Worm (Caenorhabditis elegans) whole organism, L4 larva: ENCODE measurements around the gene Y17G9A.2.

Experiments used
- F10B5.3 ChIP-seq: sonication (generic microtip); optimal IDR thresholded peaks from 2 replicates; lab custom pipeline; 2016; ENCODE audit warnings: mild to moderate bottlenecking, missing genetic modification characterization, missing compliant biosample characterization
- T20F7.1 ChIP-seq: fragments of 200-800 bp; sonication (Bioruptor generic); optimal IDR thresholded peaks from 2 replicates; lab custom pipeline; 2018; ENCODE audit warnings: mild to moderate bottlenecking, missing genetic modification characterization, missing compliant biosample characterization
- aha-1 ChIP-seq: fragments of 150-350 bp; peaks from one replicate; lab custom pipeline; 2014; ENCODE audit warnings: missing biosample characterization, missing genetic modification characterization
- aly-2 ChIP-seq: sonication (generic microtip); optimal IDR thresholded peaks from 2 replicates; lab custom pipeline; 2018; ENCODE audit warnings: missing biosample characterization, missing genetic modification characterization
- ceh-32 ChIP-seq: sonication (generic microtip); optimal IDR thresholded peaks from 2 replicates; lab custom pipeline; 2016; ENCODE audit warnings: mild to moderate bottlenecking, missing genetic modification characterization, missing compliant biosample characterization; ENCODE audit not compliant: poor library complexity
- ces-1 ChIP-seq: fragments of 150-350 bp; sonication (generic microtip); optimal IDR thresholded peaks from 4 replicates; lab custom pipeline; 2014; ENCODE audit warnings: missing biosample characterization, missing genetic modification reagents, missing genetic modification characterization
- ctbp-1 ChIP-seq: fragments of 200-800 bp; sonication (Bioruptor generic); IDR thresholded peaks from 2 replicates; pipeline ENCODE4 v1.3.6; 2022; ENCODE audit warnings: missing genetic modification reagents, missing genetic modification characterization, missing compliant biosample characterization
- daf-16 ChIP-seq, 3 experiments: sonication (generic microtip); optimal IDR thresholded peaks; 2 replicates each; lab custom pipeline; 2016 to 2017; ENCODE audit warnings: missing genetic modification characterization in 3 of 3, missing genetic modification reagents in 3 of 3, mild to moderate bottlenecking in 2 of 3, missing compliant biosample characterization in 2 of 3, missing biosample characterization in 1 of 3, moderate library complexity in 1 of 3
- daf-8 ChIP-seq: fragments of 200-800 bp; sonication (Bioruptor generic); IDR thresholded peaks from 2 replicates; pipeline ENCODE4 v1.3.6; 2022; ENCODE audit warnings: missing genetic modification characterization, missing compliant biosample characterization
- dmd-6 ChIP-seq: fragments of 200-800 bp; sonication (Bioruptor generic); IDR thresholded peaks from 2 replicates; pipeline ENCODE4 v1.3.6; 2022; ENCODE audit warnings: missing genetic modification reagents, missing genetic modification characterization, missing compliant biosample characterization
- dmd-9 ChIP-seq: fragments of 200-800 bp; sonication (Bioruptor generic); IDR thresholded peaks from 2 replicates; pipeline ENCODE4 v1.3.6; 2022; ENCODE audit warnings: missing genetic modification reagents, missing genetic modification characterization, missing compliant biosample characterization
- duxl-1 ChIP-seq: sonication (generic microtip); optimal IDR thresholded peaks from 2 replicates; lab custom pipeline; 2016; ENCODE audit warnings: mild to moderate bottlenecking, missing genetic modification characterization, moderate library complexity, missing compliant biosample characterization; ENCODE audit not compliant: poor library complexity
- dve-1 ChIP-seq: sonication (generic microtip); optimal IDR thresholded peaks from 2 replicates; lab custom pipeline; 2017; ENCODE audit warnings: antibody characterized with exemption, mild to moderate bottlenecking, missing genetic modification characterization, missing compliant biosample characterization; ENCODE audit not compliant: insufficient read depth
- egl-27 ChIP-seq: sonication (generic microtip); optimal IDR thresholded peaks from 3 replicates; lab custom pipeline; 2017; ENCODE audit warnings: missing biosample characterization, missing genetic modification reagents, missing genetic modification characterization
- egl-43 ChIP-seq: fragments of 200-800 bp; sonication (Bioruptor generic); IDR thresholded peaks from 2 replicates; pipeline ENCODE4 v1.3.6; 2022; ENCODE audit warnings: missing genetic modification reagents, missing genetic modification characterization, missing compliant biosample characterization
- hlh-11 ChIP-seq: fragments of 200-800 bp; sonication (Bioruptor generic); optimal IDR thresholded peaks from 2 replicates; lab custom pipeline; 2018; ENCODE audit warnings: mild to moderate bottlenecking, missing genetic modification characterization, missing compliant biosample characterization
- hlh-30 ChIP-seq: sonication (generic microtip); optimal IDR thresholded peaks from 2 replicates; lab custom pipeline; 2017; ENCODE audit warnings: antibody characterized with exemption, mild to moderate bottlenecking, missing genetic modification characterization, missing compliant biosample characterization; ENCODE audit not compliant: insufficient read depth
- lim-7 ChIP-seq: fragments of 200-800 bp; sonication (Bioruptor generic); IDR thresholded peaks from 2 replicates; pipeline ENCODE4 v1.3.6; 2022; ENCODE audit warnings: missing genetic modification characterization, missing compliant biosample characterization
- lin-1 ChIP-seq: fragments of 200-800 bp; sonication (Bioruptor generic); IDR thresholded peaks from 2 replicates; pipeline ENCODE4 v1.3.6; 2022; ENCODE audit warnings: missing genetic modification reagents, missing genetic modification characterization, missing compliant biosample characterization
- lin-39 ChIP-seq: fragments of 150-350 bp; optimal IDR thresholded peaks from 2 replicates; lab custom pipeline; 2014; ENCODE audit warnings: missing biosample characterization, missing genetic modification reagents, missing genetic modification characterization
- lir-3 ChIP-seq: sonication (generic microtip); optimal IDR thresholded peaks from 2 replicates; lab custom pipeline; 2016; ENCODE audit warnings: mild to moderate bottlenecking, missing genetic modification characterization, missing compliant biosample characterization
- mdl-1 ChIP-seq, 2 experiments: fragments of 150-350 bp in 1 of 2; sonication (generic microtip) in 1 of 2; optimal IDR thresholded peaks; 2 replicates each; lab custom pipeline; 2014 to 2017; ENCODE audit warnings: missing biosample characterization in 2 of 2, missing genetic modification characterization in 2 of 2
- mdt-29 ChIP-seq: fragments of 200-800 bp; sonication (Bioruptor generic); IDR thresholded peaks from 2 replicates; pipeline ENCODE4 v1.3.6; 2022; ENCODE audit warnings: missing genetic modification reagents, missing genetic modification characterization, missing compliant biosample characterization
- mes-2 ChIP-seq: sonication (generic microtip); optimal IDR thresholded peaks from 2 replicates; lab custom pipeline; 2016; ENCODE audit warnings: missing genotype, mild to moderate bottlenecking, missing genetic modification characterization, missing compliant biosample characterization; ENCODE audit not compliant: poor library complexity, severe bottlenecking
- nhr-11 ChIP-seq: fragments of 150-350 bp; optimal IDR thresholded peaks from 2 replicates; lab custom pipeline; 2014; ENCODE audit warnings: missing biosample characterization, missing genetic modification characterization
- nhr-111 ChIP-seq: fragments of 200-800 bp; sonication (Bioruptor generic); optimal IDR thresholded peaks from 2 replicates; lab custom pipeline; 2018; ENCODE audit warnings: mild to moderate bottlenecking, missing genetic modification characterization, missing compliant biosample characterization
- nhr-28 ChIP-seq: fragments of 150-350 bp; optimal IDR thresholded peaks from 2 replicates; lab custom pipeline; 2014; ENCODE audit warnings: missing biosample characterization, missing genetic modification characterization
- nhr-48 ChIP-seq: sonication (generic microtip); optimal IDR thresholded peaks from 2 replicates; lab custom pipeline; 2016; ENCODE audit warnings: mild to moderate bottlenecking, missing genetic modification characterization, missing compliant biosample characterization
- nhr-76 ChIP-seq: fragments of 150-350 bp; optimal IDR thresholded peaks from 2 replicates; lab custom pipeline; 2014; ENCODE audit warnings: missing biosample characterization, missing genetic modification characterization
- pha-4 ChIP-seq, 2 experiments: fragments of 150-350 bp in 1 of 2; fragments of 200-800 bp in 1 of 2; sonication (Bioruptor generic) in 1 of 2; IDR thresholded peaks in 1 of 2; optimal IDR thresholded peaks in 1 of 2; 2 replicates each; pipeline versions ENCODE4 v1.3.6 to Lab custom; 2014 to 2022; ENCODE audit warnings: missing genetic modification characterization in 2 of 2, missing genetic modification reagents in 2 of 2, missing biosample characterization in 1 of 2, missing compliant biosample characterization in 1 of 2
- php-3 ChIP-seq: fragments of 200-800 bp; sonication (Bioruptor generic); IDR thresholded peaks from 2 replicates; pipeline ENCODE4 v1.3.6; 2022; ENCODE audit warnings: missing genetic modification reagents, missing genetic modification characterization, missing compliant biosample characterization
- pqm-1 ChIP-seq: sonication (generic microtip); optimal IDR thresholded peaks from 2 replicates; lab custom pipeline; 2017; ENCODE audit warnings: missing biosample characterization, missing genetic modification characterization
- snpc-4 ChIP-seq: fragments of 150-350 bp; optimal IDR thresholded peaks from 2 replicates; lab custom pipeline; 2014; ENCODE audit warnings: missing biosample characterization, missing genetic modification characterization
- tra-1 ChIP-seq: fragments of 200-800 bp; sonication (Bioruptor generic); IDR thresholded peaks from 2 replicates; pipeline ENCODE4 v1.3.6; 2022; ENCODE audit warnings: missing genetic modification reagents, missing genetic modification characterization, missing compliant biosample characterization
- unc-39 ChIP-seq: sonication (generic microtip); optimal IDR thresholded peaks from 2 replicates; lab custom pipeline; 2017; ENCODE audit warnings: missing biosample characterization, missing genetic modification characterization
- unc-62 ChIP-seq, 3 experiments: fragments of 150-350 bp in 1 of 3; sonication (generic microtip); optimal IDR thresholded peaks in 2 of 3; peaks in 1 of 3; 1 replicate in 1 of 3; 2 replicates in 2 of 3; lab custom pipeline; 2014 to 2017; ENCODE audit warnings: missing biosample characterization in 3 of 3, missing genetic modification characterization in 3 of 3, missing genetic modification reagents in 3 of 3, missing genotype in 1 of 3
- zag-1 ChIP-seq: fragments of 150-350 bp; optimal IDR thresholded peaks from 2 replicates; lab custom pipeline; 2014; ENCODE audit warnings: missing biosample characterization, missing genetic modification characterization
- zfp-3 ChIP-seq: fragments of 200-800 bp; sonication (Bioruptor generic); conservative IDR thresholded peaks from 2 replicates; pipeline ENCODE4 v1.3.6; 2022; ENCODE audit warnings: missing genetic modification reagents, missing genetic modification characterization, missing compliant biosample characterization
- ztf-11 ChIP-seq: fragments of 150-350 bp; optimal IDR thresholded peaks from 2 replicates; lab custom pipeline; 2014; ENCODE audit warnings: missing biosample characterization, missing genetic modification characterization

Y17G9A.2 gene

DNA sequence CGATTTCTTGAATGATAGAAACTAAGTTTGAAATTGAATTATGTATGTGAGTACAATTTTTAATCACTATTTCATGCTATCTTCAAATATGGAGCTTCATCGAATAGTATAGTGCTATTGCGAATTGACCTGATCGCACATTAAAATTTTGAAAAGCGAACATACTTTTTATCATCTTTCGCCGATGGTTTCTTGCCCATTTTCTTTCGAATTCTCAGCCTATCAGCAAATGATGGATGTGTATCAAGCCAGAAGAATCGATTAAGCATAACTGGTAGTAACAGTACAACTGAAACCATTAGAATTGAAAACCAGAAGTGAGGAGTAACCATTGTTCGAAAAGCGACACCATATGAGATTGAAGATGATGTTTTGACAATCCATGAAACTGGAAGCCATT lies 26.5 kb downstream of the Y17G9A.2 start:
- TF ChIP-seq aha-1 (tag; lab: Kevin White, UChicago) (peak; percentile 91), lin-39 (tag; lab: Kevin White, UChicago) (no peak), egl-43 (GFP tag; lab: Robert Waterston, UW) (no peak), aly-2 (tag; lab: Kevin White, UChicago) (no peak)

DNA sequence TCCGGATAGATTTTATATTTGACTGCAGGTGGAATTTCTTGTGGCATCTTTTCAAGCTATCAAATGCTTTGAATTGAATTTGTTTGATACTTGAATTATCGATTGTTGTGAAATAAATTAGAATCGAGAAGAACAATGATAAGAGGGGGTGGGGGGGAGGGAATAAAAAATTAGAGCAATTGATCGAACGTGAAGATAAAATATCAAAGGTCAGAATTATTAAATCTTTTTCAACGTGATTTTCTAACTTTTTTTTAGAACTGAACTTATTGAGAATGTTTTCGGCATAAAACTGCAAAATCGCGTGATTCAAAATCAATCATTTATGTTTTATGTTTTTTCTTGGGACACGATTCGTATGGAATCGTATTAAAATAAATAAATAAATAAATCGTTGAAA lies 28.9 kb downstream of the Y17G9A.2 start, which contains the start of gene mpz-4:
Gene mpz-4 (minus strand): TSS at position 101 of the 400 bp plus-strand sequence.
- no peak for TF ChIP-seq ceh-32
- TF ChIP-seq hlh-30 (tag; lab: Kevin White, UChicago) = no peak
- TF ChIP-seq ztf-11 (tag; lab: Kevin White, UChicago) = no peak
- TF ChIP-seq nhr-11 (tag; lab: Kevin White, UChicago) = no peak
- TF ChIP-seq unc-39 = no peak
- TF ChIP-seq lim-7 (GFP tag; lab: Robert Waterston, UW) = no peak
- no peak for TF ChIP-seq unc-62 (GFP tag; optimal IDR thresholded peaks at IDR 0.05 in 1 of 2; lab: Kevin White, UChicago)
- no peak for TF ChIP-seq unc-62 (tag; optimal IDR thresholded peaks at IDR 0.05; lab: Kevin White, UChicago)
- TF ChIP-seq aly-2 (tag; lab: Kevin White, UChicago) = no peak
- no peak for TF ChIP-seq dmd-9 (GFP tag; lab: Robert Waterston, UW)
- TF ChIP-seq lin-1 = no peak
- TF ChIP-seq zag-1 (tag; lab: Kevin White, UChicago) = no peak
- no peak for TF ChIP-seq ces-1 (GFP tag; lab: Kevin White, UChicago)
- no peak for TF ChIP-seq F10B5.3
- TF ChIP-seq dmd-6 (GFP tag; lab: Robert Waterston, UW) = no peak
- no peak for TF ChIP-seq nhr-111

DNA sequence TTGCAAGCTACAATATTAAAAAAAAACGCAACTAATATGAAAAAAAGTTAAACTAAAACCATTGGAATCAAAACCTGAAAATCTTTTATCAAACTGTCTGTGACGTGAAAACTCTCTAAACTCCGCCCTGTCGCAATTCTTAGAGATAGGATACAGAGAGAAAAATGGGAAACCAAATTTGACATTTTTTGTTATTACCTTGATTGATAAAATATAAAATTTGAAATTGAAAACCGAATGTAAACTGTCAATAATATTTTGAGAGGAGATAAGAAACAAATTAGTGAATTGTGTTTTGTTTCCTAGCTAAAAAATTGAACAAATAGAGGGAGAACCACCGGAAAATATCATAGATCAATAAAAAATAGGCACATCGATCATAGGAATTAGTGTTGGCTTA lies 34.3 kb downstream of the Y17G9A.2 start:
- TF ChIP-seq mdt-29 (GFP tag; lab: Robert Waterston, UW) = no peak
- TF ChIP-seq hlh-11 (tag; lab: Kevin White, UChicago) = peak; percentile 34
- TF ChIP-seq nhr-76 = no peak
- TF ChIP-seq snpc-4 (tag; lab: Kevin White, UChicago) = no peak
- peak; percentile 40 for TF ChIP-seq nhr-48 (tag; lab: Kevin White, UChicago)
- TF ChIP-seq php-3 (GFP tag; lab: Robert Waterston, UW) = 0 out of 2 replicates have a peak, but pooled peaks have one; percentile 6
- TF ChIP-seq egl-27 (tag; lab: Kevin White, UChicago) = no peak
- no peak for TF ChIP-seq ctbp-1 (GFP tag; lab: Robert Waterston, UW)
- TF ChIP-seq dve-1 (tag; lab: Kevin White, UChicago) = peak; percentile 83
- no peak for TF ChIP-seq lin-1
- no peak for TF ChIP-seq daf-8 (GFP tag; lab: Robert Waterston, UW)
- peak in 1 of 2 experiments; percentile 23 for TF ChIP-seq daf-16 (GFP tag; optimal IDR thresholded peaks at IDR 0.05; lab: Kevin White, UChicago)
- TF ChIP-seq daf-16 (tag; optimal IDR thresholded peaks at IDR 0.05; lab: Kevin White, UChicago) = peak; percentile 93
- peak; percentile 90 for TF ChIP-seq dmd-6 (GFP tag; lab: Robert Waterston, UW)
- TF ChIP-seq unc-62 (GFP tag; optimal IDR thresholded peaks at IDR 0.05 in 1 of 2; lab: Kevin White, UChicago) = no peak
- no peak for TF ChIP-seq unc-62 (tag; optimal IDR thresholded peaks at IDR 0.05; lab: Kevin White, UChicago)
- peak; percentile 20; the same call in 1 of the 2 replicates for TF ChIP-seq pha-4 (GFP tag; IDR thresholded peaks at IDR 0.05; lab: Robert Waterston, UW)
- no peak for TF ChIP-seq pha-4 (tag; optimal IDR thresholded peaks at IDR 0.05; lab: Kevin White, UChicago)
- no peak for TF ChIP-seq lim-7 (GFP tag; lab: Robert Waterston, UW)
- no peak for TF ChIP-seq zfp-3
- no peak for TF ChIP-seq mes-2 (tag; lab: Kevin White, UChicago)
- TF ChIP-seq T20F7.1 (GFP tag; lab: Kevin White, UChicago) = peak; percentile 50
- no peak for TF ChIP-seq unc-39

DNA sequence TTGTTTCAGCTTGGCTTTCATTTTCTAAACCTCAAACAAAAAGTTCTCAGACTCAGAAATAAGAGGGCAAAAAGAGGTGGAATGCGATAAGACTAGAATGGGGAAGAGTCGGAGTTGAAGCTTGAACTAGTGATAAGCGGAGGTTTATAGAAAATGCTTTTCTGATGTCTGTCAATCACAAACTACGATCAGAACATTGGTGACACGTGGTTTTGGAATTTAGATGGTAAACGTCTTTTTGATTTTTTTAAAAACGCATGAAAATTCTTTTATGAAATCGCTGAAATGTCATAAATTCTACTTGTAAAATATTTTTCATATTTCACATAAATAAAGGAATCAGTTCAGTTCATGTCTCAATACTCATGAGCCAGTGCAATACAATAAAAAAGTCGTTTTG lies 35.0 kb downstream of the Y17G9A.2 start, which contains the start of gene H06H21.8:
Gene H06H21.8 (minus strand): TSS at position 78 of the 400 bp plus-strand sequence.
- TF ChIP-seq nhr-28 (tag; lab: Kevin White, UChicago) (peak; percentile 72), egl-43 (GFP tag; lab: Robert Waterston, UW) (no peak), tra-1 (GFP tag; lab: Robert Waterston, UW) (peak; percentile 72; the same call in 1 of the 2 replicates), pha-4 (GFP tag; IDR thresholded peaks at IDR 0.05; lab: Robert Waterston, UW) (peak; percentile 42; the same call in 1 of the 2 replicates), pha-4 (tag; optimal IDR thresholded peaks at IDR 0.05; lab: Kevin White, UChicago) (no peak), aha-1 (tag; lab: Kevin White, UChicago) (peak; percentile 56), duxl-1 (tag; lab: Kevin White, UChicago) (no peak), hlh-30 (tag; lab: Kevin White, UChicago) (peak; percentile 45), php-3 (GFP tag; lab: Robert Waterston, UW) (0 out of 2 replicates have a peak, but pooled peaks have one; percentile 37), dve-1 (tag; lab: Kevin White, UChicago) (peak; percentile 83), nhr-48 (tag; lab: Kevin White, UChicago) (peak; percentile 29), lir-3 (tag; lab: Kevin White, UChicago) (no peak), snpc-4 (tag; lab: Kevin White, UChicago) (no peak), pqm-1 (tag; lab: Kevin White, UChicago) (peak; percentile 42), mdl-1 (tag; optimal IDR thresholded peaks at IDR 0.05; lab: Kevin White, UChicago) (peak in 1 of 2 experiments; percentile 3), daf-16 (GFP tag; optimal IDR thresholded peaks at IDR 0.05; lab: Kevin White, UChicago) (no peak), daf-16 (tag; optimal IDR thresholded peaks at IDR 0.05; lab: Kevin White, UChicago) (peak; percentile 70), dmd-6 (GFP tag; lab: Robert Waterston, UW) (peak; percentile 94), hlh-11 (tag; lab: Kevin White, UChicago) (peak; percentile 70), lim-7 (GFP tag; lab: Robert Waterston, UW) (no peak)
- TF ChIP-seq, all 104 proteins: peak for 13
